Worm (Caenorhabditis elegans): ENCODE results near the gene srw-90.

DNA sequence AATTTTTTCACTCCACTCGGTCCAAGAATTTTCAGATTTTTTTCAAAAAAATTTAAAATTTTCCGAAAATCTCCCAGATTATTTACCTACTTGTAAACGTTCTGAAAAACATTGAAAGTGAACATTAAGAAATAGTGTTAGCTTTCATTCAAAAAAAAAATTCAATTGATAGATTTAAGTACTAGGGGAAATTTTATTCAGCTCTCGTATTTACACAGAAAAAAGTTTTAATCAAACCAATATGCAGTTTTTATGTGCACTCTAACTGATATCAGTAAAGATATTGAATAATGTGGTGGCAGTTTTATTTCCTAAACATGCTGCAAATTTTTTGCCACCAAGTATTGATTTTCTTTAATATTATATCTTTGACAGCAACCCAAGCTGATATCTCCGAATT is 33.6 kb upstream of the srw-90 start, which contains the start of gene irld-42:
- no peak for TF ChIP-seq lsy-2 (tag; optimal IDR thresholded peaks at IDR 0.05)
- TF ChIP-seq mep-1 (tag; optimal IDR thresholded peaks at IDR 0.05), result no peak
- no peak for TF ChIP-seq mab-5 (tag; optimal IDR thresholded peaks at IDR 0.05)

Measured in whole organism, mixed stage, embryonic.